Worm (Caenorhabditis elegans): ENCODE data around the gene unc-42.

unc-42 gene

DNA sequence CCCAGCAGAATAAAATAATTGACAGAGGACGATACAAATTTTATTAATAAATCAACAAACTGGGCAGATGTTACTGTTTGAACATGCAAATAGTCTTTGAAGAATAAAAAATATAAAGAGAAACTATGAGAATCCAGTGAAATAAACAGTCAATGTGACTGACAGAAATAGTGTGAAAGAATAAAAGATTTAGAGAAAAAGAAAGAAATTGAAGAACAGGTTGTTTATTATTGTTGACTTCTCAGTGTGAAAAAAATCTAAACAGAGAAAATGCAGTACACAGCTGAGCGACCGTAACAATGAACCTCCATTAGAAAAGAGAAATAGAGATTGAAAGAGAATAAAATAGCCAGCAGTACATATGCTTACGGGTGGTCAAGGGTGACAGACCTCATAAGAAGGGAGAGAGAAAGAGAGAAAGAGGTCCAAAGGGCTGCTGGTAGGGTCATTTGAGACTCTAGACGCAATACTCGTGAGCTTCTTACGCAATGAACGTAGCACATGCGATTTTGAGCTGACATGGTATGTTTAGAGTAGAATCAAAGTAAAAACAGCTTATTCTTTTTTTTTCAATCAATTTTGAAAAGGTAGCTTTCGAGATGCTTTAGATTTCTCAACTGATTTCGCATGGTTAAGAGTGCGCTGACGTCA is 45.0 kb downstream of the unc-42 start, which contains the start of gene slcr-46.3:
TSS of gene slcr-46.3 (minus strand) at position 86 of the 651 bp plus-strand sequence.
- no peak for TF ChIP-seq fax-1 (tag; optimal IDR thresholded peaks at IDR 0.05)
- peak; percentile 77 for TF ChIP-seq pax-1 (tag; optimal IDR thresholded peaks at IDR 0.05)
- TF ChIP-seq ceh-14 (tag; optimal IDR thresholded peaks at IDR 0.05): no peak
- no peak for TF ChIP-seq Y22D7AL.16 (tag; optimal IDR thresholded peaks at IDR 0.05)
- TF ChIP-seq sdc-2 (tag; optimal IDR thresholded peaks at IDR 0.05): no peak
- no peak for TF ChIP-seq ceh-30 (tag; optimal IDR thresholded peaks at IDR 0.05)
- peak; percentile 50 for TF ChIP-seq ceh-34 (tag; optimal IDR thresholded peaks at IDR 0.05)
- no peak for TF ChIP-seq hlh-8 (tag; optimal IDR thresholded peaks at IDR 0.05)
- no peak for TF ChIP-seq ceh-9 (tag; optimal IDR thresholded peaks at IDR 0.05)
- TF ChIP-seq ceh-45 (GFP tag; IDR thresholded peaks at IDR 0.05): no peak
- TF ChIP-seq ref-2 (tag; optimal IDR thresholded peaks at IDR 0.05): peak; percentile 36
- TF ChIP-seq lim-6 (tag; optimal IDR thresholded peaks at IDR 0.05): no peak
- TF ChIP-seq dmd-4 (tag; optimal IDR thresholded peaks at IDR 0.05; ENCODE audit: borderline replicate concordance): no peak
- TF ChIP-seq fkh-10 (GFP tag; optimal IDR thresholded peaks at IDR 0.05): no peak
- TF ChIP-seq unc-3 (GFP tag; conservative IDR thresholded peaks at IDR 0.05): no peak
- no peak for TF ChIP-seq unc-3 (tag; optimal IDR thresholded peaks at IDR 0.05)
- peak; percentile 12 for TF ChIP-seq tbx-2 (tag; optimal IDR thresholded peaks at IDR 0.05)
- TF ChIP-seq nfya-1 (tag; optimal IDR thresholded peaks at IDR 0.05): peak; percentile 13
- peak; percentile 27 for TF ChIP-seq hlh-30 (tag; optimal IDR thresholded peaks at IDR 0.05; ENCODE audit: insufficient read depth)
- TF ChIP-seq ceh-24 (tag; optimal IDR thresholded peaks at IDR 0.05): no peak
- TF ChIP-seq ama-1 (optimal IDR thresholded peaks at IDR 0.05): no peak

DNA sequence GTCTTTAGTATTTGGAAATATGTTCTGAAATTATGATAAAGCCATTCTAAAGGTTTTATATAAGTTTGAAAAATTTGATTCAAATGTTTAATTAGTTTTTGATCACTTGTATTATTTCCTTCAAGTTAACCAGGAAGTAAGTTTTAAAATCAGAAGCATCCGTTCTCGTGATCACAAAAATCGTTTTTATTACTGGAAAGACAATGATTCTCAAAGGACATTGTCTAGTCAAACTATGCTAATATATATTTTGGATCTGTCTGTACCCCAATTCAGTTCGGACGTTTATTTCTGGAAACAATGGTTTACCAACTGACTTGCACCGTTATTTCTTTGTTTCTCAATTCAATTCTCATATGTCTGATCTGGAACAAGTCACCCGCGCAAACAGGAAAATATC is 52.8 kb downstream of the unc-42 start, which contains the start of gene str-188:
TSS of gene str-188 (plus strand) at position 301 of the 400 bp plus-strand sequence.
- TF ChIP-seq K02D7.2 (tag; optimal IDR thresholded peaks at IDR 0.05) (no peak), pag-3 (tag; optimal IDR thresholded peaks at IDR 0.05; ENCODE audit: borderline replicate concordance) (no peak), ets-4 (tag; optimal IDR thresholded peaks at IDR 0.05) (no peak), eyg-1 (tag; optimal IDR thresholded peaks at IDR 0.05) (no peak), elt-4 (tag; optimal IDR thresholded peaks at IDR 0.05) (no peak), dve-1 (tag; optimal IDR thresholded peaks at IDR 0.05) (no peak), gmeb-2 (tag; optimal IDR thresholded peaks at IDR 0.05) (no peak), nhr-232 (tag; optimal IDR thresholded peaks at IDR 0.05) (no peak), pros-1 (tag; optimal IDR thresholded peaks at IDR 0.05) (no peak), odd-2 (tag; optimal IDR thresholded peaks at IDR 0.05) (no peak)

DNA sequence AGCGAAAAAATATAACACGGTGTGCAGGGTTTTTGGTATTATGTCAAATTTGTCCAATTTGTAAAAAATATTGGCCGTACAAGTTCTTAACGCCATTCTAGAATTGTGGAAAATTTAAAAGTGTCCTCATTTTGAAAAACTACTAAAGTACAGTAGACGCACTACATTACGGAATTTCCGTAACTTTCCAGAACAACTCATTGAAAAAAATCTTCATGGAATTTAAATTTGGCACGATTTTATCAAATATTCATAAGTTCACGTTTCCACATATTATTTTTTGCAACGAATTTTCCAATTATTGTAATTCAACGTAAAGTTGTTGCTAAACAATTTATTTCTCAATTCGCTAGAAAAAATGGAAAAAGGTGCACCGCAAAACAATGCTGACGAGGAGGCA is 54.3 kb downstream of the unc-42 start, which contains the start of gene F40F9.3:
TSS of gene F40F9.3 (plus strand) at position 301 of the 400 bp plus-strand sequence.
- TF ChIP-seq elt-2 (tag; optimal IDR thresholded peaks at IDR 0.05) (no peak), hlh-6 (tag; optimal IDR thresholded peaks at IDR 0.05) (no peak), pat-9 (tag; optimal IDR thresholded peaks at IDR 0.05) (no peak), dmd-4 (tag; optimal IDR thresholded peaks at IDR 0.05; ENCODE audit: borderline replicate concordance) (no peak), hlh-13 (GFP tag; optimal IDR thresholded peaks at IDR 0.05) (no peak), ceh-9 (tag; optimal IDR thresholded peaks at IDR 0.05) (no peak), ama-1 (optimal IDR thresholded peaks at IDR 0.05) (no peak)
